Worm (Caenorhabditis elegans) whole organism, L1 larva: Measurements from ENCODE around the gene F59E12.1.

ENCODE experiments used
- lin-13 ChIP-seq: fragments of 150-350 bp; optimal IDR thresholded peaks from 2 replicates; lab custom pipeline; 2014; ENCODE audit warnings: missing biosample characterization, missing genetic modification reagents, missing genetic modification characterization
- lin-39 ChIP-seq: fragments of 150-350 bp; optimal IDR thresholded peaks from 2 replicates; lab custom pipeline; 2014; ENCODE audit warnings: missing biosample characterization, missing genetic modification reagents, missing genetic modification characterization
- nhr-76 ChIP-seq: sonication (generic microtip); optimal IDR thresholded peaks from 2 replicates; lab custom pipeline; 2017; ENCODE audit warnings: missing biosample characterization, missing genetic modification characterization
- unc-30 ChIP-seq: sonication (generic microtip); optimal IDR thresholded peaks from 2 replicates; lab custom pipeline; 2017; ENCODE audit warnings: missing biosample characterization, missing genetic modification characterization

ce11 chrII:5665991-5666390 is 11.7 kb downstream of the F59E12.1 start, which contains the start of gene C25H3.16:
- TF ChIP-seq nhr-76 (tag; lab: Kevin White, UChicago) (no peak), lin-39 (tag; lab: Kevin White, UChicago) (no peak), unc-30 (tag; lab: Kevin White, UChicago) (no peak), lin-13 (GFP tag; lab: Kevin White, UChicago) (no peak)
